Worm (Caenorhabditis elegans) whole organism, midembryonic: ENCODE data around the gene F59C12.4.

Experiments used
- cog-1 ChIP-seq: sonication (generic microtip); optimal IDR thresholded peaks from 2 replicates; lab custom pipeline; 2016; ENCODE audit warnings: missing genetic modification characterization, missing compliant biosample characterization
- med-1 ChIP-seq: sonication (generic microtip); optimal IDR thresholded peaks from 2 replicates; lab custom pipeline; 2017; ENCODE audit warnings: missing genetic modification characterization, mild to moderate bottlenecking, missing compliant biosample characterization, antibody characterized with exemption, missing genetic modification reagents; ENCODE audit not compliant: insufficient read depth

- TF ChIP-seq med-1 (GFP tag; lab: Kevin White, UChicago) (no peak), cog-1 (no peak)
These were observed 48.5 kb downstream of the F59C12.4 start, which contains the start of gene K08B5.2 for ce11 chrX:16553845-16554426.
